Worm (Caenorhabditis elegans) whole organism, L3 larva: ENCODE results near the gene C55C3.3.

ENCODE experiments used
- egl-27 ChIP-seq: sonication (generic microtip); optimal IDR thresholded peaks from 4 replicates; lab custom pipeline; 2017; ENCODE audit warnings: missing biosample characterization, missing genetic modification reagents, missing genetic modification characterization
- fos-1 ChIP-seq: fragments of 150-350 bp; optimal IDR thresholded peaks from 2 replicates; lab custom pipeline; 2014; ENCODE audit warnings: missing biosample characterization, missing genetic modification characterization
- nfya-1 ChIP-seq: sonication (generic microtip); optimal IDR thresholded peaks from 2 replicates; lab custom pipeline; 2017; ENCODE audit warnings: missing genetic modification characterization, mild to moderate bottlenecking, missing compliant biosample characterization, antibody characterized with exemption, moderate library complexity; ENCODE audit not compliant: insufficient read depth
- nhr-76 ChIP-seq: fragments of 150-350 bp; sonication (generic microtip); optimal IDR thresholded peaks from 5 replicates; lab custom pipeline; 2014; ENCODE audit warnings: missing biosample characterization, missing genetic modification characterization
- ztf-4 ChIP-seq: fragments of 150-350 bp; optimal IDR thresholded peaks from 2 replicates; lab custom pipeline; 2014; ENCODE audit warnings: missing biosample characterization, missing genetic modification characterization

ce11 chrIV:5706603-5707002 is 21.5 kb downstream of the C55C3.3 start:
- TF ChIP-seq ztf-4 (tag; lab: Kevin White, UChicago), result no peak
- TF ChIP-seq nhr-76, result no peak
- no peak for TF ChIP-seq egl-27 (tag; lab: Kevin White, UChicago)
- no peak for TF ChIP-seq fos-1
- no peak for TF ChIP-seq nfya-1 (tag; lab: Kevin White, UChicago)
